Worm (Caenorhabditis elegans): ENCODE data around the gene srh-284.

DNA sequence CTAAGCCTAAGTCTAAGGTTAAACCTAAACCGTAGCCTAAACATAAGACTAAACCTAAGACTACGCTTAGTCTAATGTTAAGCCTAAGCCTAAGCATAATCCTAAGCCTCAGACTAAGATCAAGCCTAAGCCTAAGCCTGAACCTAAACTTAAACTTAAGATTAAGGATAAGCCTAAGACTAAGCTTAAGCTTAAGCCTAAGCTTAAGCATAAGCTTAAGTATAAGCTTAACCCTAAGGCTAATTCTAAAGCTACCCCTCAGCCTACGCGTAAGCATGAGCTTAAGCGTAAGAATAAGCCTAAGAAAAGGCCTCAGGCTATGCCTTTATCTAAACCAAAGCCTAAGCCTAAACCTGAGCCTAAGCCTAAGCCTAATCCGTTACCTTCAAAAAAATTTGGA lies 39.0 kb upstream of the srh-284 start:
- TF ChIP-seq ama-1 (optimal IDR thresholded peaks at IDR 0.05) (no peak), mdl-1 (tag; optimal IDR thresholded peaks at IDR 0.05) (no peak), nhr-23 (tag; optimal IDR thresholded peaks at IDR 0.05) (no peak), elt-3 (tag; optimal IDR thresholded peaks at IDR 0.05) (no peak), nhr-12 (tag; optimal IDR thresholded peaks at IDR 0.05) (no peak), elt-1 (tag; optimal IDR thresholded peaks at IDR 0.05) (no peak), ceh-82 (tag; optimal IDR thresholded peaks at IDR 0.05) (no peak), nhr-11 (tag; optimal IDR thresholded peaks at IDR 0.05) (no peak), unc-39 (tag; optimal IDR thresholded peaks at IDR 0.05) (no peak), egl-27 (tag; optimal IDR thresholded peaks at IDR 0.05) (no peak)
